Worm (Caenorhabditis elegans): ENCODE data around the gene mttu-1.
A peak's percentile ranks its signal among the peaks of the same experiment; 100 is the strongest.
"Not testable (repeated sequence)": the region's sequence is repeated elsewhere in the genome, so short reads cannot be mapped to it uniquely, and the experiment has no call there.

The mttu-1 gene

ce11 chrIV:11263101-11263500 is 33.6 kb downstream of the mttu-1 start, which contains the start of gene col-126:
col-126 (plus strand) TSS chrIV:11263401.
- not testable (repeated sequence) for TF ChIP-seq nhr-237 (tag; optimal IDR thresholded peaks at IDR 0.05); unc-55 (GFP tag; optimal IDR thresholded peaks at IDR 0.05); nhr-11 (tag; optimal IDR thresholded peaks at IDR 0.05)

ce11 chrIV:11261535-11261934 is 35.2 kb downstream of the mttu-1 start, which contains the start of gene F54D1.1:
F54D1.1 (plus strand) TSS chrIV:11261835.
- no peak for TF ChIP-seq gmeb-1 (tag; optimal IDR thresholded peaks at IDR 0.05)
- no peak for TF ChIP-seq skn-1 (tag; optimal IDR thresholded peaks at IDR 0.05)
- no peak for TF ChIP-seq R02D3.7 (tag; optimal IDR thresholded peaks at IDR 0.05)
- no peak for TF ChIP-seq blmp-1 (tag; optimal IDR thresholded peaks at IDR 0.05; ENCODE audit: insufficient read depth)
- no peak for TF ChIP-seq unc-62 (GFP tag; optimal IDR thresholded peaks at IDR 0.05)
- no peak for TF ChIP-seq ztf-4 (tag; optimal IDR thresholded peaks at IDR 0.05)
- no peak for TF ChIP-seq sem-4 (tag; optimal IDR thresholded peaks at IDR 0.05)
- TF ChIP-seq alr-1 (tag; optimal IDR thresholded peaks at IDR 0.05) = no peak

DNA sequence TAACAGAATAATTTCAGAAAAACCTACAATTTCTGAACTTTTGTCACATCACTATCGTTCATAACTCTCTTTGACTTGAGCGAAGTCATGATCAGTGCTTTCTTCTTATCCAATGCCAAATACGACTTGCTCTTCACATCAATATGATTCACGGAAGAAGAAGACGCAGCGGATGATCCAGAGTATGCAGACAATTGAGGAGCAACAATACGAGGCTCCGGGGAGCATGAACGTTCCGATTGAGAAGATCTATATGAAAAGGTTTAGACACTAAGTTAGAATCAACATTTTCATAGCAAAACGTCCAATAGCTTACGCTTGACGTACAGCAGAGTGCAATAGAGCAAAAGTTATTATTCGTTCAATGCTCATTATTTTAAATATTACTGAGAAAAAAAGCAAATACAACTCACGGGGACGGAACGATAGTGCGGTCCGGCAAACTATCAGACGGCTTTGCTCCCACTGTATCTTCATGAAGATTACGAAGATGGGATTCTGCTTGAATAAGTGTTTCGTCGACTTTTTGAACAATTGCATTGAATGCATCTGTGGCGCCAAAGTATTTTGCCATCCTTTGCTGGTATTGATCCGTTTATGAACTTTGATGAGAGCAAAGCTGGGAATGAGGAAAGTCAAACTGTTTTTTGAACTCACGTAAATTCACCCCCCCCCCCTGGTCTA is 36.0 kb downstream of the mttu-1 start, which contains the start of gene C05C12.5:
TSS of gene C05C12.5 (minus strand) at position 642 of the 684 bp plus-strand sequence.
- TF ChIP-seq unc-62 (GFP tag; optimal IDR thresholded peaks at IDR 0.05) (no peak), peb-1 (tag; optimal IDR thresholded peaks at IDR 0.05) (no peak), mab-5 (tag; optimal IDR thresholded peaks at IDR 0.05) (no peak), sem-4 (tag; optimal IDR thresholded peaks at IDR 0.05) (no peak), sma-9 (GFP tag; optimal IDR thresholded peaks at IDR 0.05) (no peak), sma-9 (tag; optimal IDR thresholded peaks at IDR 0.05) (no peak), ama-1 (optimal IDR thresholded peaks at IDR 0.05) (no peak), alr-1 (tag; optimal IDR thresholded peaks at IDR 0.05) (no peak), sma-3 (GFP tag; optimal IDR thresholded peaks at IDR 0.05) (no peak), unc-39 (tag; optimal IDR thresholded peaks at IDR 0.05) (no peak)

DNA sequence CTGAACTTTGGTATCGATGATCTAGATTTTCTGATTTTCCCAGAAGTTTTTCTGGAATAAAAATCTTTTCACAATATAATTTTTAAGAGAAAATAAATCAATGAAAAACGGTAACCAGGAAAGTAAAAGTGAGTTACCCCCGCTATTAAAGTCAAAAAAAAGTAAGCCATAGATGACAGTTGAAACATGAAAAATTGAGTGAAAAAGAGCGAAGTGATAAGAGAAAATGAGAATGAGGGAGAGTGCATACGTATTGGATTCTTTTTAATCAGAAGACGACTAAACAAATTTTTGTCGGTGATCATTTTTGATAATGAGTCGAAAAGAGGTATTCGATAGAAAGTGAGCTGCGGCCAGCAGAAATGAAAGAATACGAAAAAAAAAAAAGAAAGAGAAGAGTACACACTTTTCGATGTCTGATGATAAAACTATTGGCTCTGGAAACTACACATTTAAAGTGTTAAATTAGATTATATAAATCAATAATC is 37.2 kb downstream of the mttu-1 start, which contains the start of gene gtl-1:
TSS of gene gtl-1 (minus strand) at position 51 of the 488 bp plus-strand sequence.
- TF ChIP-seq sma-9 (GFP tag; optimal IDR thresholded peaks at IDR 0.05) (no peak), sma-9 (tag; optimal IDR thresholded peaks at IDR 0.05) (no peak), fos-1 (tag; optimal IDR thresholded peaks at IDR 0.05) (peak; percentile 89)

DNA sequence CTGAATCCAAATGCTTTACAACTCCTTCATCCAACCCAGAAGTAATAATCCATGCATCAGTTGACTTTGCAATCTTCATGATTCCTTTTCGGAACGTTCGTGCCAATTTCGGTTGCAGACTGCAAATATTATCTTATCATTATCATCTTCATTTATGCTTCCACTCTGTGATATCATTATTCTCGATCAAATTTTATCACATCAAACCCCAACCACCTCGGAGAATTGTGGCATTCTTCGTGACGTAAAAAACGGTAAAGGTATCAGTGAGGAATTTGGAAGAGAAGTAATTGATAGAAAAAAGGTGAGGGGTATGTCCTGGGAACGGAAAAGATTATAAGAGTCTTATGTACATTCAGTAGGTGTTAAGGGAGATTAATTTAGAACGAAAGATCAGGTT is 39.2 kb downstream of the mttu-1 start:
- no peak for TF ChIP-seq unc-62 (GFP tag; optimal IDR thresholded peaks at IDR 0.05)
- TF ChIP-seq lin-11 (tag; optimal IDR thresholded peaks at IDR 0.05) = no peak
- no peak for TF ChIP-seq mdl-1 (tag; optimal IDR thresholded peaks at IDR 0.05)
- no peak for TF ChIP-seq lin-39 (tag; optimal IDR thresholded peaks at IDR 0.05)
- no peak for TF ChIP-seq egl-27 (tag; optimal IDR thresholded peaks at IDR 0.05)
- peak; percentile 96 for TF ChIP-seq fos-1 (tag; optimal IDR thresholded peaks at IDR 0.05)
- no peak for TF ChIP-seq peb-1 (tag; optimal IDR thresholded peaks at IDR 0.05)
- TF ChIP-seq nhr-6 (tag; optimal IDR thresholded peaks at IDR 0.05) = no peak
- no peak for TF ChIP-seq dmd-4 (tag; optimal IDR thresholded peaks at IDR 0.05)
- peak; percentile 49 for TF ChIP-seq sma-9 (GFP tag; optimal IDR thresholded peaks at IDR 0.05)
- no peak for TF ChIP-seq sma-9 (tag; optimal IDR thresholded peaks at IDR 0.05)

ce11 chrIV:11253689-11254088 is 43.0 kb downstream of the mttu-1 start, which contains the start of gene C05C12.1:
C05C12.1 (plus strand) TSS chrIV:11253989.
- not testable (repeated sequence) for TF ChIP-seq nhr-77, nhr-23, skn-1 (tag; optimal IDR thresholded peaks at IDR 0.05)

ce11 chrIV:11248031-11248631 is 48.6 kb downstream of the mttu-1 start, which contains the start of gene C05C12.4:
C05C12.4 (minus strand) TSS chrIV:11248081.
- TF ChIP-seq peb-1 (tag; optimal IDR thresholded peaks at IDR 0.05) = no peak
- TF ChIP-seq mab-5 (tag; optimal IDR thresholded peaks at IDR 0.05) = no peak
- TF ChIP-seq fos-1 (tag; optimal IDR thresholded peaks at IDR 0.05) = peak; percentile 76
- no peak for TF ChIP-seq nhr-10 (tag; optimal IDR thresholded peaks at IDR 0.05)
- TF ChIP-seq nhr-23 (tag; optimal IDR thresholded peaks at IDR 0.05) = no peak
